Worm (Caenorhabditis elegans) whole organism, late embryonic: ENCODE data around the gene R13A5.15.

Experiments
- C08G9.2 ChIP-seq: sonication (generic microtip); optimal IDR thresholded peaks from 2 replicates; lab custom pipeline; 2016; ENCODE audit warnings: mild to moderate bottlenecking, missing genetic modification characterization, moderate library complexity, missing compliant biosample characterization
- C38D4.7 ChIP-seq: fragments of 200-800 bp; sonication (Bioruptor generic); optimal IDR thresholded peaks from 2 replicates; lab custom pipeline; 2018; ENCODE audit warnings: mild to moderate bottlenecking, missing genetic modification characterization, moderate library complexity, missing compliant biosample characterization
- K09A11.1 ChIP-seq: sonication (generic microtip); optimal IDR thresholded peaks from 2 replicates; lab custom pipeline; 2017; ENCODE audit warnings: antibody characterized with exemption, mild to moderate bottlenecking, missing genetic modification characterization, missing compliant biosample characterization; ENCODE audit not compliant: insufficient read depth
- T23F11.4 ChIP-seq: fragments of 200-800 bp; sonication (Bioruptor generic); optimal IDR thresholded peaks from 2 replicates; lab custom pipeline; 2018; ENCODE audit warnings: mild to moderate bottlenecking, missing genetic modification characterization, missing compliant biosample characterization
- Y22D7AL.16 ChIP-seq: sonication (generic microtip); optimal IDR thresholded peaks from 2 replicates; lab custom pipeline; 2016; ENCODE audit warnings: missing genetic modification characterization, missing compliant biosample characterization
- ama-1 ChIP-seq: fragments of 150-350 bp; optimal IDR thresholded peaks from 2 replicates; lab custom pipeline; 2014
- ceh-18 ChIP-seq: sonication (generic microtip); optimal IDR thresholded peaks from 2 replicates; lab custom pipeline; 2016; ENCODE audit warnings: missing genetic modification characterization, missing compliant biosample characterization
- ceh-19 ChIP-seq: fragments of 200-800 bp; sonication (Bioruptor generic); optimal IDR thresholded peaks from 2 replicates; lab custom pipeline; 2018; ENCODE audit warnings: mild to moderate bottlenecking, missing genetic modification characterization, missing compliant biosample characterization
- ceh-22 ChIP-seq: sonication (generic microtip); optimal IDR thresholded peaks from 2 replicates; lab custom pipeline; 2017; ENCODE audit warnings: missing biosample characterization, missing genetic modification characterization
- ceh-30 ChIP-seq: fragments of 150-350 bp; optimal IDR thresholded peaks from 2 replicates; lab custom pipeline; 2014; ENCODE audit warnings: missing biosample characterization, missing genetic modification characterization
- ceh-45 ChIP-seq: fragments of 200-800 bp; sonication (Bioruptor generic); IDR thresholded peaks from 2 replicates; pipeline ENCODE4 v1.3.6; 2022; ENCODE audit warnings: missing genetic modification reagents, missing genetic modification characterization, missing compliant biosample characterization
- ceh-48 ChIP-seq: sonication (generic microtip); optimal IDR thresholded peaks from 2 replicates; lab custom pipeline; 2016; ENCODE audit warnings: missing genetic modification characterization, inconsistent platforms, missing compliant biosample characterization
- ceh-6 ChIP-seq: fragments of 200-800 bp; sonication (Bioruptor generic); optimal IDR thresholded peaks from 2 replicates; lab custom pipeline; 2018; ENCODE audit warnings: mild to moderate bottlenecking, missing genetic modification characterization, missing compliant biosample characterization
- che-1 ChIP-seq: sonication (generic microtip); optimal IDR thresholded peaks from 2 replicates; lab custom pipeline; 2016; ENCODE audit warnings: mild to moderate bottlenecking, missing genetic modification characterization, missing compliant biosample characterization
- dmd-4 ChIP-seq: sonication (generic microtip); optimal IDR thresholded peaks from 2 replicates; lab custom pipeline; 2016; ENCODE audit warnings: borderline replicate concordance, missing genetic modification characterization, missing compliant biosample characterization
- dve-1 ChIP-seq: sonication (generic microtip); optimal IDR thresholded peaks from 2 replicates; lab custom pipeline; 2017; ENCODE audit warnings: antibody characterized with exemption, mild to moderate bottlenecking, missing genetic modification characterization, missing compliant biosample characterization
- elt-2 ChIP-seq: sonication (generic microtip); optimal IDR thresholded peaks from 2 replicates; lab custom pipeline; 2016; ENCODE audit warnings: missing genetic modification reagents, missing genetic modification characterization, missing compliant biosample characterization
- elt-4 ChIP-seq: sonication (generic microtip); optimal IDR thresholded peaks from 2 replicates; lab custom pipeline; 2016; ENCODE audit warnings: missing genetic modification characterization, missing compliant biosample characterization
- ets-4 ChIP-seq: sonication (generic microtip); optimal IDR thresholded peaks from 2 replicates; lab custom pipeline; 2016; ENCODE audit warnings: missing genetic modification characterization, missing compliant biosample characterization
- eyg-1 ChIP-seq: sonication (generic microtip); optimal IDR thresholded peaks from 2 replicates; lab custom pipeline; 2016; ENCODE audit warnings: missing genotype, missing genetic modification characterization, missing compliant biosample characterization
- fax-1 ChIP-seq: sonication (generic microtip); optimal IDR thresholded peaks from 2 replicates; lab custom pipeline; 2016; ENCODE audit warnings: missing genotype, missing genetic modification characterization, missing compliant biosample characterization
- fkh-6 ChIP-seq: sonication (generic microtip); optimal IDR thresholded peaks from 2 replicates; lab custom pipeline; 2016; ENCODE audit warnings: missing genetic modification characterization, missing compliant biosample characterization
- gmeb-2 ChIP-seq: sonication (generic microtip); optimal IDR thresholded peaks from 2 replicates; lab custom pipeline; 2016; ENCODE audit warnings: missing genetic modification characterization, inconsistent platforms, missing compliant biosample characterization
- hlh-13 ChIP-seq: fragments of 200-800 bp; sonication (Bioruptor generic); optimal IDR thresholded peaks from 2 replicates; lab custom pipeline; 2018; ENCODE audit warnings: mild to moderate bottlenecking, missing genetic modification characterization, missing compliant biosample characterization
- hlh-15 ChIP-seq: sonication (generic microtip); optimal IDR thresholded peaks from 2 replicates; lab custom pipeline; 2016; ENCODE audit warnings: missing genetic modification characterization, missing compliant biosample characterization
- hlh-30 ChIP-seq: sonication (generic microtip); optimal IDR thresholded peaks from 2 replicates; lab custom pipeline; 2017; ENCODE audit warnings: antibody characterized with exemption, missing genetic modification characterization, missing compliant biosample characterization; ENCODE audit not compliant: insufficient read depth
- hlh-6 ChIP-seq: sonication (generic microtip); optimal IDR thresholded peaks from 2 replicates; lab custom pipeline; 2016; ENCODE audit warnings: missing genotype, missing genetic modification characterization, missing compliant biosample characterization
- hlh-8 ChIP-seq: sonication (generic microtip); optimal IDR thresholded peaks from 2 replicates; lab custom pipeline; 2016; ENCODE audit warnings: missing genotype, missing genetic modification characterization, missing compliant biosample characterization
- lim-6 ChIP-seq: sonication (generic microtip); optimal IDR thresholded peaks from 2 replicates; lab custom pipeline; 2016; ENCODE audit warnings: missing genetic modification characterization, missing compliant biosample characterization
- madf-2 ChIP-seq: sonication (generic microtip); optimal IDR thresholded peaks from 2 replicates; lab custom pipeline; 2017; ENCODE audit warnings: missing genetic modification characterization, missing compliant biosample characterization
- nfya-1 ChIP-seq: sonication (generic microtip); optimal IDR thresholded peaks from 2 replicates; lab custom pipeline; 2017; ENCODE audit warnings: missing genetic modification characterization, mild to moderate bottlenecking, missing compliant biosample characterization, antibody characterized with exemption, moderate library complexity
- npax-4 ChIP-seq: sonication (generic microtip); optimal IDR thresholded peaks from 2 replicates; lab custom pipeline; 2016; ENCODE audit warnings: missing genetic modification characterization, missing compliant biosample characterization
- odd-2 ChIP-seq: sonication (generic microtip); optimal IDR thresholded peaks from 2 replicates; lab custom pipeline; 2017; ENCODE audit warnings: antibody characterized with exemption, mild to moderate bottlenecking, missing genetic modification characterization, missing compliant biosample characterization
- pax-1 ChIP-seq: fragments of 150-350 bp; optimal IDR thresholded peaks from 2 replicates; lab custom pipeline; 2014; ENCODE audit warnings: missing biosample characterization, missing genetic modification characterization
- pha-2 ChIP-seq: sonication (generic microtip); optimal IDR thresholded peaks from 2 replicates; lab custom pipeline; 2017; ENCODE audit warnings: mild to moderate bottlenecking, missing genetic modification characterization, missing compliant biosample characterization
- pha-4 ChIP-seq: fragments of 150-350 bp; optimal IDR thresholded peaks from 2 replicates; lab custom pipeline; 2018; ENCODE audit warnings: missing biosample characterization, missing genetic modification reagents, missing genetic modification characterization
- pqm-1 ChIP-seq: sonication (generic microtip); optimal IDR thresholded peaks from 2 replicates; lab custom pipeline; 2016; ENCODE audit warnings: missing genetic modification characterization, missing compliant biosample characterization
- ref-2 ChIP-seq: sonication (generic microtip); optimal IDR thresholded peaks from 2 replicates; lab custom pipeline; 2016; ENCODE audit warnings: missing genetic modification characterization, missing compliant biosample characterization
- sdc-2 ChIP-seq: sonication (generic microtip); optimal IDR thresholded peaks from 2 replicates; lab custom pipeline; 2016; ENCODE audit warnings: missing genotype, missing genetic modification characterization, missing compliant biosample characterization
- sox-2 ChIP-seq: fragments of 200-800 bp; sonication (Bioruptor generic); IDR thresholded peaks from 2 replicates; pipeline ENCODE4 v1.3.6; 2022; ENCODE audit warnings: missing genetic modification reagents, missing genetic modification characterization, missing compliant biosample characterization
- syd-9 ChIP-seq: sonication (generic microtip); optimal IDR thresholded peaks from 2 replicates; lab custom pipeline; 2016; ENCODE audit warnings: mild to moderate bottlenecking, missing genetic modification characterization, moderate library complexity, missing compliant biosample characterization
- tbx-2 ChIP-seq: sonication (generic microtip); optimal IDR thresholded peaks from 2 replicates; lab custom pipeline; 2016; ENCODE audit warnings: missing genetic modification characterization, missing compliant biosample characterization
- unc-42 ChIP-seq: sonication (generic microtip); optimal IDR thresholded peaks from 2 replicates; lab custom pipeline; 2016; ENCODE audit warnings: missing genotype, missing genetic modification characterization, missing compliant biosample characterization
- unc-55 ChIP-seq: sonication (generic microtip); optimal IDR thresholded peaks from 2 replicates; lab custom pipeline; 2017; ENCODE audit warnings: missing biosample characterization, missing genetic modification reagents, missing genetic modification characterization
- unc-86 ChIP-seq: sonication (generic microtip); optimal IDR thresholded peaks from 2 replicates; lab custom pipeline; 2016; ENCODE audit warnings: missing genetic modification characterization, missing compliant biosample characterization
- zip-5 ChIP-seq: sonication (generic microtip); optimal IDR thresholded peaks from 2 replicates; lab custom pipeline; 2016; ENCODE audit warnings: missing genetic modification characterization, missing compliant biosample characterization
- ztf-16 ChIP-seq: sonication (generic microtip); optimal IDR thresholded peaks from 2 replicates; lab custom pipeline; 2017; ENCODE audit warnings: missing genetic modification characterization, missing compliant biosample characterization

R13A5.15 gene

ce11 chrIII:7572781-7573400, 15.2 kb downstream of the R13A5.15 start, which contains the start of the genes rpl-9 and lpd-7 (continued):
- no peak for TF ChIP-seq C08G9.2
- no peak for TF ChIP-seq C38D4.7 (GFP tag; lab: Kevin White, UChicago)
- no peak for TF ChIP-seq hlh-30 (tag; lab: Kevin White, UChicago)
- TF ChIP-seq ets-4 (tag; lab: Kevin White, UChicago) = no peak
- no peak for TF ChIP-seq K09A11.1 (tag; lab: Kevin White, UChicago)
- TF ChIP-seq ztf-16 (tag; lab: Kevin White, UChicago) = no peak
- no peak for TF ChIP-seq ceh-19 (GFP tag; lab: Kevin White, UChicago)
- TF ChIP-seq sox-2 = no peak
- peak; percentile 21 for TF ChIP-seq unc-42
- TF ChIP-seq elt-4 (tag; lab: Kevin White, UChicago) = no peak
- TF ChIP-seq ama-1 (lab: Kevin White, UChicago) = no peak
- no peak for TF ChIP-seq T23F11.4 (GFP tag; lab: Kevin White, UChicago)
- TF ChIP-seq pha-2 (tag; lab: Kevin White, UChicago) = no peak
- TF ChIP-seq pqm-1 (tag; lab: Kevin White, UChicago) = no peak
- no peak for TF ChIP-seq ceh-6 (GFP tag; lab: Kevin White, UChicago)
- TF ChIP-seq syd-9 (tag; lab: Kevin White, UChicago) = no peak
- no peak for TF ChIP-seq dmd-4 (tag; lab: Kevin White, UChicago)
- no peak for TF ChIP-seq ceh-45 (GFP tag; lab: Robert Waterston, UW)
- TF ChIP-seq odd-2 = no peak
- TF ChIP-seq ceh-30 = no peak

- TF ChIP-seq unc-86 (tag; lab: Kevin White, UChicago) = no peak
- TF ChIP-seq Y22D7AL.16 (tag; lab: Kevin White, UChicago) = no peak
- TF ChIP-seq C38D4.7 (GFP tag; lab: Kevin White, UChicago) = no peak
- TF ChIP-seq ceh-18 = no peak
- TF ChIP-seq odd-2 = no peak
Observed at ce11 chrIII:7571726-7572125, 16.4 kb downstream of the R13A5.15 start.

ce11 chrIII:7570083-7570695, 17.9 kb downstream of the R13A5.15 start, which contains the start of gene R13A5.7:
TSS of gene R13A5.7 (minus strand) at chrIII:7570133.
- TF ChIP-seq nfya-1 (tag; lab: Kevin White, UChicago) (peak; percentile 83), fkh-6 (no peak), pha-4 (tag; lab: Kevin White, UChicago) (no peak), tbx-2 (tag; lab: Kevin White, UChicago) (peak; percentile 83), ceh-48 (tag; lab: Kevin White, UChicago) (no peak), ceh-6 (GFP tag; lab: Kevin White, UChicago) (no peak), ceh-18 (peak; percentile 43), hlh-13 (GFP tag; lab: Kevin White, UChicago) (no peak), ceh-19 (GFP tag; lab: Kevin White, UChicago) (peak; percentile 56), pax-1 (no peak), lim-6 (tag; lab: Kevin White, UChicago) (no peak), ama-1 (lab: Kevin White, UChicago) (no peak), unc-55 (GFP tag; lab: Kevin White, UChicago) (peak; percentile 90), Y22D7AL.16 (tag; lab: Kevin White, UChicago) (no peak), T23F11.4 (GFP tag; lab: Kevin White, UChicago) (no peak), che-1 (tag; lab: Kevin White, UChicago) (no peak), fax-1 (tag; lab: Kevin White, UChicago) (no peak), hlh-8 (no peak), hlh-6 (tag; lab: Kevin White, UChicago) (peak; percentile 48), dve-1 (tag; lab: Kevin White, UChicago) (peak; percentile 25), ztf-16 (tag; lab: Kevin White, UChicago) (no peak), dmd-4 (tag; lab: Kevin White, UChicago) (peak; percentile 2), madf-2 (tag; lab: Kevin White, UChicago) (no peak), sox-2 (no peak), hlh-15 (tag; lab: Kevin White, UChicago) (no peak), gmeb-2 (tag; lab: Kevin White, UChicago) (no peak), eyg-1 (no peak), unc-86 (tag; lab: Kevin White, UChicago) (no peak), ref-2 (tag; lab: Kevin White, UChicago) (peak; percentile 9), npax-4 (tag; lab: Kevin White, UChicago) (no peak), zip-5 (tag; lab: Kevin White, UChicago) (no peak), elt-2 (tag; lab: Kevin White, UChicago) (peak; percentile 33), sdc-2 (tag; lab: Kevin White, UChicago) (peak; percentile 41), ceh-22 (tag; lab: Kevin White, UChicago) (no peak), ceh-45 (GFP tag; lab: Robert Waterston, UW) (no peak)
